Fruit fly (Drosophila melanogaster) whole organism, embryonic: ENCODE measurements around the gene CG6178.
A peak's percentile ranks its signal among the peaks of the same experiment; 100 is the strongest.

Experiments used
- Blimp-1 ChIP-seq: fragments of 200-800 bp; sonication (Bioruptor generic); optimal IDR thresholded peaks from 3 replicates; lab custom pipeline; 2018; ENCODE audit warnings: missing biosample characterization, missing genetic modification characterization, mild to moderate bottlenecking, moderate library complexity, missing genetic modification reagents
- CG10267 ChIP-seq: fragments of 200-800 bp; sonication (Bioruptor generic); optimal IDR thresholded peaks from 2 replicates; lab custom pipeline; 2018; ENCODE audit warnings: missing biosample characterization, mild to moderate bottlenecking, missing genetic modification characterization, moderate library complexity
- CG10366 ChIP-seq: fragments of 200-800 bp; sonication (Bioruptor generic); IDR thresholded peaks from 2 replicates; pipeline ENCODE4 v1.3.6; 2022; ENCODE audit warnings: missing biosample characterization, missing genetic modification characterization
- CG10543 ChIP-seq: fragments of 200-800 bp; sonication (Bioruptor generic); optimal IDR thresholded peaks from 3 replicates; lab custom pipeline; 2017; ENCODE audit warnings: missing biosample characterization, mild to moderate bottlenecking, missing genetic modification characterization, moderate library complexity
- CG12071 ChIP-seq: fragments of 200-800 bp; sonication (Bioruptor generic); optimal IDR thresholded peaks from 3 replicates; lab custom pipeline; 2018; ENCODE audit warnings: missing biosample characterization, mild to moderate bottlenecking, missing genetic modification characterization
- CG12155 ChIP-seq: fragments of 200-800 bp; sonication (Bioruptor generic); optimal IDR thresholded peaks from 3 replicates; lab custom pipeline; 2016; ENCODE audit warnings: missing biosample characterization, missing genetic modification characterization
- CG17912 ChIP-seq: fragments of 200-800 bp; sonication (Bioruptor generic); optimal IDR thresholded peaks from 2 replicates; lab custom pipeline; 2018; ENCODE audit warnings: missing biosample characterization, mild to moderate bottlenecking, missing genetic modification characterization
- CG18599 ChIP-seq: fragments of 200-800 bp; sonication (Bioruptor generic); optimal IDR thresholded peaks from 3 replicates; lab custom pipeline; 2017; ENCODE audit warnings: missing biosample characterization, missing genetic modification characterization, mild to moderate bottlenecking, moderate library complexity, missing genetic modification reagents
- CG32767 ChIP-seq: fragments of 200-800 bp; sonication (Bioruptor generic); IDR thresholded peaks from 2 replicates; pipeline ENCODE4 v1.3.6; 2022; ENCODE audit warnings: missing biosample characterization, missing genetic modification characterization
- CG3281 ChIP-seq: fragments of 200-800 bp; sonication (Bioruptor generic); optimal IDR thresholded peaks from 3 replicates; lab custom pipeline; 2017; ENCODE audit warnings: missing biosample characterization, mild to moderate bottlenecking, missing genetic modification characterization
- CG33213 ChIP-seq: fragments of 200-800 bp; sonication (Bioruptor generic); optimal IDR thresholded peaks from 3 replicates; lab custom pipeline; 2016; ENCODE audit warnings: missing biosample characterization, missing genetic modification characterization
- CG5180 ChIP-seq: fragments of 200-800 bp; sonication (Bioruptor generic); optimal IDR thresholded peaks from 3 replicates; lab custom pipeline; 2017; ENCODE audit warnings: missing biosample characterization, missing genetic modification characterization, mild to moderate bottlenecking, moderate library complexity, missing genetic modification reagents
- CG7963 ChIP-seq: fragments of 200-800 bp; sonication (Bioruptor generic); IDR thresholded peaks from 3 replicates; pipeline ENCODE4 v1.3.6; 2022; ENCODE audit warnings: missing biosample characterization, missing genetic modification characterization; ENCODE audit not compliant: partially characterized antibody
- CG9215 ChIP-seq: fragments of 200-800 bp; sonication (Bioruptor generic); IDR thresholded peaks from 2 replicates; pipeline ENCODE4 v1.3.6; 2022; ENCODE audit warnings: missing biosample characterization, missing genetic modification characterization
- CG9932 ChIP-seq: fragments of 200-800 bp; sonication (Bioruptor generic); IDR thresholded peaks from 2 replicates; pipeline ENCODE4 v1.3.6; 2022; ENCODE audit warnings: missing biosample characterization, missing genetic modification characterization
- CoRest ChIP-seq: fragments of 200-800 bp; sonication (Bioruptor generic); optimal IDR thresholded peaks from 3 replicates; lab custom pipeline; 2018; ENCODE audit warnings: missing biosample characterization, mild to moderate bottlenecking, missing genetic modification characterization, moderate library complexity
- D19A ChIP-seq: fragments of 200-800 bp; optimal IDR thresholded peaks from 3 replicates; lab custom pipeline; 2019; ENCODE audit warnings: missing biosample characterization, mild to moderate bottlenecking, missing genetic modification characterization, moderate library complexity
- Dek ChIP-seq: fragments of 200-800 bp; sonication (Bioruptor generic); optimal IDR thresholded peaks from 3 replicates; lab custom pipeline; 2019; ENCODE audit warnings: missing biosample characterization, mild to moderate bottlenecking, missing genetic modification characterization, moderate library complexity
- Dip2 ChIP-seq: fragments of 200-800 bp; sonication (Bioruptor generic); IDR thresholded peaks from 2 replicates; pipeline ENCODE4 v1.3.6; 2022; ENCODE audit warnings: missing biosample characterization, missing genetic modification characterization
- Doc3 ChIP-seq: fragments of 200-800 bp; sonication (Bioruptor generic); IDR thresholded peaks from 3 replicates; pipeline ENCODE4 v1.3.6; 2022; ENCODE audit warnings: missing biosample characterization, missing genetic modification characterization; ENCODE audit not compliant: partially characterized antibody
- Ets65A ChIP-seq: fragments of 200-800 bp; sonication (Bioruptor generic); peaks from one replicate; lab custom pipeline; 2016; ENCODE audit warnings: missing biosample characterization, missing genetic modification characterization
- HLH54F ChIP-seq: fragments of 200-800 bp; sonication (Bioruptor generic); optimal IDR thresholded peaks from 3 replicates; lab custom pipeline; 2016; ENCODE audit warnings: missing biosample characterization, missing genetic modification characterization
- Hey ChIP-seq: fragments of 200-800 bp; sonication (Bioruptor generic); optimal IDR thresholded peaks from 3 replicates; lab custom pipeline; 2018; ENCODE audit warnings: missing biosample characterization, mild to moderate bottlenecking, missing genetic modification characterization
- MBD-R2 ChIP-seq: fragments of 200-800 bp; sonication (Bioruptor generic); IDR thresholded peaks from 2 replicates; pipeline ENCODE4 v1.3.6; 2022; ENCODE audit warnings: missing biosample characterization, missing genetic modification characterization
- Meics ChIP-seq: fragments of 200-800 bp; sonication (Bioruptor generic); optimal IDR thresholded peaks from 2 replicates; lab custom pipeline; 2017; ENCODE audit warnings: missing biosample characterization, mild to moderate bottlenecking, missing genetic modification characterization
- Opbp ChIP-seq: fragments of 200-800 bp; sonication (Bioruptor generic); IDR thresholded peaks from 3 replicates; pipeline ENCODE4 v1.3.6; 2022; ENCODE audit warnings: missing biosample characterization, missing genetic modification characterization; ENCODE audit not compliant: partially characterized antibody
- Ravus ChIP-seq: fragments of 200-800 bp; sonication (Bioruptor generic); IDR thresholded peaks from 2 replicates; pipeline ENCODE4 v1.3.6; 2022; ENCODE audit warnings: missing biosample characterization, missing genetic modification characterization
- Scr ChIP-seq: fragments of 200-800 bp; sonication (Bioruptor generic); IDR thresholded peaks from 2 replicates; pipeline ENCODE4 v1.3.6; 2022; ENCODE audit warnings: missing biosample characterization, missing genetic modification characterization; ENCODE audit not compliant: partially characterized antibody
- az2 ChIP-seq: fragments of 200-800 bp; sonication (Bioruptor generic); optimal IDR thresholded peaks from 3 replicates; lab custom pipeline; 2016; ENCODE audit warnings: missing biosample characterization, missing genetic modification characterization
- cato ChIP-seq: fragments of 200-800 bp; sonication (Bioruptor generic); optimal IDR thresholded peaks from 2 replicates; lab custom pipeline; 2016; ENCODE audit warnings: missing biosample characterization, missing genetic modification characterization, borderline replicate concordance
- crp ChIP-seq, 2 experiments: fragments of 200-800 bp; sonication (Bioruptor generic); optimal IDR thresholded peaks; 2 replicates in 1 of 2; 3 replicates in 1 of 2; lab custom pipeline; 2017; ENCODE audit warnings: missing biosample characterization in 2 of 2, missing genetic modification characterization in 2 of 2, mild to moderate bottlenecking in 1 of 2, moderate library complexity in 1 of 2
- dysf ChIP-seq: fragments of 200-800 bp; sonication (Bioruptor generic); IDR thresholded peaks from 3 replicates; pipeline ENCODE4 v1.3.6; 2022; ENCODE audit warnings: missing biosample characterization, missing genetic modification characterization
- fd96Cb ChIP-seq: fragments of 200-800 bp; sonication (Bioruptor generic); optimal IDR thresholded peaks from 2 replicates; lab custom pipeline; 2018; ENCODE audit warnings: missing biosample characterization, mild to moderate bottlenecking, missing genetic modification characterization, moderate library complexity
- gsb ChIP-seq: fragments of 200-800 bp; sonication (Bioruptor generic); IDR thresholded peaks from 2 replicates; pipeline ENCODE4 v1.3.6; 2022; ENCODE audit warnings: missing biosample characterization, missing genetic modification characterization
- hb ChIP-seq: fragments of 200-800 bp; sonication (Bioruptor generic); IDR thresholded peaks from 3 replicates; pipeline ENCODE4 v1.3.6; 2022; ENCODE audit warnings: missing biosample characterization, missing genetic modification characterization; ENCODE audit not compliant: partially characterized antibody
- lmd ChIP-seq: fragments of 200-800 bp; sonication (Bioruptor generic); IDR thresholded peaks from 2 replicates; pipeline ENCODE4 v1.3.6; 2022; ENCODE audit warnings: missing biosample characterization, missing genetic modification characterization
- mirr ChIP-seq: fragments of 200-800 bp; sonication (Bioruptor generic); optimal IDR thresholded peaks from 3 replicates; lab custom pipeline; 2018; ENCODE audit warnings: missing biosample characterization, mild to moderate bottlenecking, missing genetic modification characterization
- pho ChIP-seq: fragments of 200-800 bp; sonication (Bioruptor generic); optimal IDR thresholded peaks from 2 replicates; lab custom pipeline; 2016; ENCODE audit warnings: missing biosample characterization, missing genetic modification characterization
- psq ChIP-seq: fragments of 200-800 bp; sonication (Bioruptor generic); optimal IDR thresholded peaks from 2 replicates; lab custom pipeline; 2017; ENCODE audit warnings: missing biosample characterization, missing genetic modification characterization
- schlank ChIP-seq: fragments of 200-800 bp; sonication (Bioruptor generic); optimal IDR thresholded peaks from 2 replicates; lab custom pipeline; 2018; ENCODE audit warnings: missing biosample characterization, mild to moderate bottlenecking, missing genetic modification characterization
- sisA ChIP-seq: fragments of 200-800 bp; sonication (Bioruptor generic); IDR thresholded peaks from 2 replicates; pipeline ENCODE4 v1.3.6; 2022; ENCODE audit warnings: missing biosample characterization, missing genetic modification characterization
- sob ChIP-seq: fragments of 200-800 bp; sonication (Bioruptor generic); IDR thresholded peaks from 2 replicates; pipeline ENCODE4 v1.3.6; 2022; ENCODE audit warnings: missing biosample characterization, missing genetic modification characterization
- stc ChIP-seq: fragments of 200-800 bp; sonication (Bioruptor generic); IDR thresholded peaks from 2 replicates; pipeline ENCODE4 v1.3.6; 2022; ENCODE audit warnings: missing biosample characterization, missing genetic modification characterization
- stwl ChIP-seq: fragments of 200-800 bp; sonication (Bioruptor generic); optimal IDR thresholded peaks from 3 replicates; lab custom pipeline; 2018; ENCODE audit warnings: missing biosample characterization, mild to moderate bottlenecking, missing genetic modification characterization, moderate library complexity
- tll ChIP-seq, 2 experiments: fragments of 200-800 bp in 1 of 2; fragments of >200 bp in 1 of 2; sonication (Bioruptor generic) in 1 of 2; optimal IDR thresholded peaks; 2 replicates each; lab custom pipeline; 2017 to 2019; ENCODE audit warnings: missing biosample characterization in 2 of 2, missing genetic modification characterization in 2 of 2, mild to moderate bottlenecking in 1 of 2, moderate library complexity in 1 of 2
- toy ChIP-seq: fragments of 200-800 bp; sonication (Bioruptor generic); IDR thresholded peaks from 2 replicates; pipeline ENCODE4 v1.3.6; 2022; ENCODE audit warnings: missing biosample characterization, missing genetic modification characterization
- vvl ChIP-seq: fragments of 200-800 bp; sonication (Bioruptor generic); IDR thresholded peaks from 2 replicates; pipeline ENCODE4 v1.3.6; 2022; ENCODE audit warnings: missing biosample characterization, missing genetic modification characterization

The CG6178 gene

DNA sequence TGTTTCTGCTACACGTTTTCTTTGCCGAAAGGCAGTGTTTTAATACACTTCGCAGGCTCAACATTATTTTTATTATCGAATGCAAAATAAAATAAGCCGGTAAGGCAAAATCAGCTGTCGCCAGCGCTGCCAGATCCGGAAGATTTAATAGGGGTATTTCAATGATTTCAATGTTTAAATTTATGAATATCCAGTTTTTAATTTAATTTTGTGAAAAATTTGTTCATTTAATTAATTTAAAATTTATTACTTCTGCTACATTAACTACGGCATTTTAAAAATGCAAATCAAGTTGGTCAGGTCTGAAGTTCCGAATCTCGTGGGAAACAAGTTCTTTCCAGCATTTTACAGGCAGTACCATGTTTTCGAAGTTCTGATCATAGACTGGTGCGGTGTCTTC is 3.3 kb upstream of the CG6178 start, which contains the start of gene Slimp (continued):
- TF ChIP-seq CG3281 (GFP tag; lab: Kevin White, UChicago): peak; percentile 6
- peak; percentile 17 for TF ChIP-seq Meics
- TF ChIP-seq Hey (tag; lab: Kevin White, UChicago): no peak
- peak; percentile 6 for TF ChIP-seq Blimp-1 (GFP tag; lab: Kevin White, UChicago)
- peak; percentile 49 for TF ChIP-seq stwl (tag; lab: Kevin White, UChicago)
- peak; percentile 56 to 93 for TF ChIP-seq crp (GFP tag; optimal IDR thresholded peaks at IDR 0.05; lab: Kevin White, UChicago)
- no peak for TF ChIP-seq CG33213 (GFP tag; lab: Kevin White, UChicago)
- 0 out of 3 replicates have a peak, but pooled peaks have one; percentile 46 for TF ChIP-seq Opbp
- no peak for TF ChIP-seq Dek (tag; lab: Kevin White, UChicago)
- no peak for TF ChIP-seq CG12071
- TF ChIP-seq CG10267 (tag; lab: Kevin White, UChicago): peak; percentile 21
- 0 out of 2 replicates have a peak, but pooled peaks have one; percentile 2 for TF ChIP-seq Scr (GFP tag; lab: Robert Waterston, UW)
- TF ChIP-seq vvl (GFP tag; lab: Robert Waterston, UW): 0 out of 2 replicates have a peak, but pooled peaks have one; percentile 34
- peak; percentile 5 for TF ChIP-seq CG12155 (GFP tag; lab: Kevin White, UChicago)
- TF ChIP-seq Dip2 (GFP tag; lab: Robert Waterston, UW): no peak
- TF ChIP-seq CoRest: peak; percentile 8
- peak; percentile 42 for TF ChIP-seq CG18599
- no peak for TF ChIP-seq CG10543 (GFP tag; lab: Kevin White, UChicago)
- no peak for TF ChIP-seq tll (GFP tag; optimal IDR thresholded peaks at IDR 0.05; lab: Kevin White, UChicago)
- TF ChIP-seq Ets65A (GFP tag; lab: Kevin White, UChicago): peak; percentile 78
- no peak for TF ChIP-seq hb (GFP tag; lab: Robert Waterston, UW)
- TF ChIP-seq lmd (GFP tag; lab: Robert Waterston, UW): no peak
- TF ChIP-seq MBD-R2: peak; percentile 95

DNA sequence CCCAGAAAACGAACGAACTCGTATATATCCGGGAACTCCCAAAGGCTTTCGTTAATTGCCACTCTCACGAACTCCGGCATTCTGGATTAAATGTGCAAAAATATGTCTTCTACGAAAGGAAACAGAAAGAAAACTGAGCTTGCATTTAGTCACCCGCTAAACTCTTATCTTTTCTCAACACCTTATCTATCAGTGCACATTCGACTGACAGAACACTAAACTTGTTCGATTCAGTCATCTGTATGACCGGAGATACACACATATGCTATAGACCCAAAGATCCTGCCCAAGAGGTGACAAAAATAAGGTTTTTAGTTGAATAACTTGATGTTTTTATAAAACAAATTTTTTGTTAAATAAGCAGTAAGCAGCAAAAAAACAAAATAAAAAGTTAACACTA is 2.0 kb upstream of the CG6178 start, which contains the start of gene p38c:
TSS of gene p38c (minus strand) at position 101 of the 400 bp plus-strand sequence.
- no peak for TF ChIP-seq schlank (tag; lab: Kevin White, UChicago)
- peak; percentile 71 for TF ChIP-seq CG5180

DNA sequence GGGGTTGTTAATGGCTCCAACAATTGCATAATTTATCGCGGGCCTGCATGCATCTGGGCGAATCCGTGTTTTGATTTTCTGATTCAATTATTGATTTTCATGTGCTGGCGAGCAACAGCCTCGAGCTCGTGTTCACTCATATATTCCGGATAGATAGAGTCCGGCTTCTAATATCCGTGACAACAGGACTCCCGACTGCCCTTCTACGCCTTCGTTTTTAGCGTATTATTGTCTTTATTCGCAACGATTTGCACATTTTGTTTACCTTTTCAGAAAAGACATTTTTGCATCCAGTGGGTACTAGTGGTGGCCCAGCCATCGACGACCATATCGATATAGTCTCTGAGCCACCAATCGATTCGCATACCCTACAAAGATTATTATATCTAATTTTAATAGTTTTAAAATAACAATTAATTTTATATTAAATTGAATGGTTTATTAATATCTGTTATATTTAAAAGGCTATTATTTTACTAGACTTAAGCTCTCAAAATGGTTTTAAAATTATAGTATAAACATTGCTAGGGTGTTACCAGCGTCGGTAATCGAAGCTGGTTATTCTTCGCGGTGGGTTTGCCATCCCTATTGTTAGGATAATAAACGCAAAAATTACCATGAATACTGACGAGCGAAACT is 9.1 kb downstream of the CG6178 start, which contains the start of the genes Myo95E and TBC1d7:
TSS of gene Myo95E (minus strand) at position 326 of the 639 bp plus-strand sequence.
TSS of gene TBC1d7 (plus strand) at position 555 of the 639 bp plus-strand sequence.
- peak; percentile 57; the same call in 2 of the 3 replicates for TF ChIP-seq Doc3 (GFP tag; lab: Robert Waterston, UW)
- TF ChIP-seq sob: peak; percentile 92
- TF ChIP-seq sisA (GFP tag; lab: Robert Waterston, UW): peak; percentile 90
- TF ChIP-seq toy (GFP tag; lab: Robert Waterston, UW): peak; percentile 69
- peak; percentile 27 for TF ChIP-seq pho
- peak; percentile 97 for TF ChIP-seq CG9932 (GFP tag; lab: Robert Waterston, UW)
- TF ChIP-seq CG17912: peak; percentile 21
- TF ChIP-seq fd96Cb (tag; lab: Kevin White, UChicago): peak; percentile 90
- TF ChIP-seq cato (GFP tag; lab: Kevin White, UChicago): peak; percentile 60
- TF ChIP-seq psq (GFP tag; lab: Kevin White, UChicago): peak; percentile 35
- peak; percentile 89 for TF ChIP-seq CG10366
- TF ChIP-seq Ravus (GFP tag; lab: Robert Waterston, UW): peak; percentile 74
- TF ChIP-seq stc (GFP tag; lab: Robert Waterston, UW): peak; percentile 96
- TF ChIP-seq CG32767 (GFP tag; lab: Robert Waterston, UW): peak; percentile 91
- peak; percentile 89 for TF ChIP-seq gsb
- TF ChIP-seq dysf (GFP tag; lab: Robert Waterston, UW): peak; percentile 95
- TF ChIP-seq D19A (tag; lab: Kevin White, UChicago): peak; percentile 99
- peak; percentile 87 for TF ChIP-seq az2 (GFP tag; lab: Kevin White, UChicago)
- 0 out of 3 replicates have a peak, but pooled peaks have one; percentile 11 for TF ChIP-seq CG7963 (GFP tag; lab: Robert Waterston, UW)
- TF ChIP-seq HLH54F: peak; percentile 33
- peak; percentile 85 for TF ChIP-seq CG9215
- TF ChIP-seq mirr (GFP tag; lab: Kevin White, UChicago): no peak
